Worm (Caenorhabditis elegans) whole organism, L3 larva: ENCODE data around the gene srw-39.

Experiments
- ZK546.5 ChIP-seq: sonication (generic microtip); optimal IDR thresholded peaks from 2 replicates; lab custom pipeline; 2017; ENCODE audit warnings: missing biosample characterization, missing genetic modification characterization
- ama-1 ChIP-seq: fragments of 150-350 bp; optimal IDR thresholded peaks from 2 replicates; lab custom pipeline; 2018
- ceh-28 ChIP-seq: fragments of 150-350 bp; optimal IDR thresholded peaks from 2 replicates; lab custom pipeline; 2014; ENCODE audit warnings: missing biosample characterization, missing genetic modification reagents, missing genetic modification characterization
- ceh-9 ChIP-seq: sonication (generic microtip); optimal IDR thresholded peaks from 2 replicates; lab custom pipeline; 2018; ENCODE audit warnings: missing biosample characterization, missing genetic modification characterization
- daf-12 ChIP-seq: fragments of 150-350 bp; optimal IDR thresholded peaks from 2 replicates; lab custom pipeline; 2014; ENCODE audit warnings: missing biosample characterization, missing genetic modification reagents, missing genetic modification characterization
- egl-27 ChIP-seq: sonication (generic microtip); optimal IDR thresholded peaks from 4 replicates; lab custom pipeline; 2017; ENCODE audit warnings: missing biosample characterization, missing genetic modification reagents, missing genetic modification characterization
- elt-1 ChIP-seq: fragments of 150-350 bp; optimal IDR thresholded peaks from 2 replicates; lab custom pipeline; 2014; ENCODE audit warnings: missing biosample characterization, missing genetic modification characterization
- elt-3 ChIP-seq, 3 experiments: fragments of 150-350 bp in 1 of 3; sonication (generic microtip) in 2 of 3; optimal IDR thresholded peaks; 2 replicates in 2 of 3; 4 replicates in 1 of 3; lab custom pipeline; 2014 to 2017; ENCODE audit warnings: missing biosample characterization in 3 of 3, missing genetic modification characterization in 3 of 3
- eor-1 ChIP-seq, 2 experiments: fragments of 150-350 bp; optimal IDR thresholded peaks; 2 replicates each; lab custom pipeline; 2014 to 2018; ENCODE audit warnings: missing biosample characterization in 2 of 2, missing genetic modification characterization in 2 of 2
- fkh-2 ChIP-seq: fragments of 150-350 bp; optimal IDR thresholded peaks from 2 replicates; lab custom pipeline; 2014; ENCODE audit warnings: missing biosample characterization, missing genetic modification reagents, missing genetic modification characterization
- hmg-11 ChIP-seq: sonication (generic microtip); optimal IDR thresholded peaks from 2 replicates; lab custom pipeline; 2016; ENCODE audit warnings: missing genetic modification characterization, missing compliant biosample characterization
- jun-1 ChIP-seq: fragments of 150-350 bp; optimal IDR thresholded peaks from 2 replicates; lab custom pipeline; 2014; ENCODE audit warnings: missing biosample characterization, missing genetic modification reagents, missing genetic modification characterization
- lin-15B ChIP-seq: fragments of 150-350 bp; optimal IDR thresholded peaks from 2 replicates; lab custom pipeline; 2014; ENCODE audit warnings: missing biosample characterization, missing genetic modification characterization
- lin-39 ChIP-seq: fragments of 150-350 bp; optimal IDR thresholded peaks from 2 replicates; lab custom pipeline; 2018; ENCODE audit warnings: missing biosample characterization, missing genetic modification reagents, missing genetic modification characterization
- lsy-12 ChIP-seq: sonication (generic microtip); optimal IDR thresholded peaks from 2 replicates; lab custom pipeline; 2016; ENCODE audit warnings: mild to moderate bottlenecking, missing genetic modification characterization, missing compliant biosample characterization
- nhr-11 ChIP-seq: fragments of 150-350 bp; optimal IDR thresholded peaks from 2 replicates; lab custom pipeline; 2014; ENCODE audit warnings: missing biosample characterization, missing genetic modification characterization
- nhr-12 ChIP-seq: fragments of 150-350 bp; optimal IDR thresholded peaks from 2 replicates; lab custom pipeline; 2014; ENCODE audit warnings: missing biosample characterization, missing genetic modification characterization
- nhr-23 ChIP-seq: fragments of 150-350 bp; optimal IDR thresholded peaks from 2 replicates; lab custom pipeline; 2014; ENCODE audit warnings: missing biosample characterization, missing genetic modification reagents, missing genetic modification characterization
- nhr-237 ChIP-seq: fragments of 150-350 bp; optimal IDR thresholded peaks from 2 replicates; lab custom pipeline; 2014; ENCODE audit warnings: missing biosample characterization, missing genetic modification characterization
- nhr-28 ChIP-seq: fragments of 150-350 bp; optimal IDR thresholded peaks from 2 replicates; lab custom pipeline; 2014; ENCODE audit warnings: missing biosample characterization, missing genetic modification characterization
- nhr-43 ChIP-seq: sonication (generic microtip); optimal IDR thresholded peaks from 2 replicates; lab custom pipeline; 2016; ENCODE audit warnings: mild to moderate bottlenecking, missing genetic modification characterization, missing compliant biosample characterization; ENCODE audit not compliant: poor library complexity, severe bottlenecking
- nhr-67 ChIP-seq: fragments of 150-350 bp; optimal IDR thresholded peaks from 2 replicates; lab custom pipeline; 2014; ENCODE audit warnings: missing biosample characterization, missing genetic modification characterization
- nhr-76 ChIP-seq: fragments of 150-350 bp; sonication (generic microtip); optimal IDR thresholded peaks from 5 replicates; lab custom pipeline; 2014; ENCODE audit warnings: missing biosample characterization, missing genetic modification characterization
- nhr-77 ChIP-seq: fragments of 150-350 bp; optimal IDR thresholded peaks from 2 replicates; lab custom pipeline; 2014; ENCODE audit warnings: missing biosample characterization, missing genetic modification characterization
- pha-4 ChIP-seq: fragments of 150-350 bp; optimal IDR thresholded peaks from 2 replicates; lab custom pipeline; 2014; ENCODE audit warnings: missing biosample characterization, missing genetic modification reagents, missing genetic modification characterization
- pqm-1 ChIP-seq: fragments of 150-350 bp; optimal IDR thresholded peaks from 2 replicates; lab custom pipeline; 2017; ENCODE audit warnings: missing biosample characterization, missing genetic modification characterization, inconsistent platforms
- sea-2 ChIP-seq: fragments of 150-350 bp; sonication (generic microtip); optimal IDR thresholded peaks from 4 replicates; lab custom pipeline; 2014; ENCODE audit warnings: missing biosample characterization, missing genetic modification reagents, missing genetic modification characterization
- skn-1 ChIP-seq: fragments of 150-350 bp; optimal IDR thresholded peaks from 2 replicates; lab custom pipeline; 2014; ENCODE audit warnings: missing biosample characterization, missing genetic modification characterization
- tbx-2 ChIP-seq: sonication (generic microtip); optimal IDR thresholded peaks from 2 replicates; lab custom pipeline; 2016; ENCODE audit warnings: mild to moderate bottlenecking, missing genetic modification characterization, missing compliant biosample characterization
- unc-39 ChIP-seq: sonication (generic microtip); optimal IDR thresholded peaks from 4 replicates; lab custom pipeline; 2017; ENCODE audit warnings: missing biosample characterization, missing genetic modification characterization
- unc-62 ChIP-seq: fragments of 150-350 bp; sonication (generic microtip); optimal IDR thresholded peaks from 4 replicates; lab custom pipeline; 2014; ENCODE audit warnings: missing biosample characterization, missing genetic modification reagents, missing genetic modification characterization
- zag-1 ChIP-seq: fragments of 150-350 bp; optimal IDR thresholded peaks from 2 replicates; lab custom pipeline; 2014; ENCODE audit warnings: missing biosample characterization, missing genetic modification characterization

Gene srw-39

DNA sequence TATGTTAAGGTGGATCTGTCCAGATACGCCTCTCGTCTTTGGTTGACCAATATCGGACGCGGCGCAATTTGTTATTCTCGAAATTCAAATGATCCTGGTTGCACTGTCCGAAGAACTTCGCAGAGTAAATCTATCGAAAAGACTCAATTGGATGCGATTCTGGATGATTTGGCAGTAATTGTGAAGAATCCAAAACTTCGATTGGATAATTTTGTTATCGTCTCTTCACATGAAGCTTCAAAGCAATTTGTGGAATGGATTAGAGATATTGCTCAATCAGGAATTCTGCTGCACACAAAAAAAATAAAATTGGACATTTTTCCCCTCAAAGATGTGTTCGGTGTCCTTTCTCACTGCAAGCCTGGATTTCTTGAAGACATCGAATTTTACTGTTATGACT is 27.8 kb upstream of the srw-39 start:
- TF ChIP-seq daf-12 (no peak), lsy-12 (tag; lab: Kevin White, UChicago) (no peak), nhr-67 (tag; lab: Kevin White, UChicago) (no peak), ceh-28 (tag; lab: Kevin White, UChicago) (no peak), hmg-11 (tag; lab: Kevin White, UChicago) (no peak), zag-1 (tag; lab: Kevin White, UChicago) (no peak), elt-1 (no peak), fkh-2 (tag; lab: Kevin White, UChicago) (no peak), sea-2 (no peak), ama-1 (lab: Kevin White, UChicago) (no peak), pqm-1 (tag; lab: Kevin White, UChicago) (no peak), nhr-77 (no peak)

DNA sequence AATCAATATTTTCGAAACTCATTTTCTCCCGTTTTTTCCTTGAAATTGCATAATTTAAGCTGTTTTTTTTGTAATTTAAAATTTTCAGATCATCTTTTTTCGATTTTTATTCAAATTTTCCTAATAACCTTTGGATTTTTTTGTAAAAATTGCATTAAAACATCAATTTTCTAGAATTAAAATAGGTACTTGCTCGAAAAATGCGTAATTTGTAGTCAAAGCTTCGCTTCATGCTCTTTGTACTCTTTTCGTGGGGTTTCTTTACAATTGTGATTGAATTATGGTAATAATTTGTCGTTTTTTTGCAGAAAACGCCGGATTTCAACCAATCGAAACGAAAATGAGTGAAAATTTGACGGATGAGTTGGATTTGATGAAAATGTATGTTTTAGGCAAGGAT is 27.1 kb upstream of the srw-39 start, which contains the start of gene fog-2:
Gene fog-2 (plus strand): TSS at position 301 of the 400 bp plus-strand sequence.
- no peak for TF ChIP-seq sea-2
- no peak for TF ChIP-seq nhr-237 (tag; lab: Kevin White, UChicago)
- no peak for TF ChIP-seq lin-15B (tag; lab: Kevin White, UChicago)
- TF ChIP-seq eor-1 (tag; optimal IDR thresholded peaks at IDR 0.05; lab: Kevin White, UChicago), result no peak
- TF ChIP-seq nhr-67 (tag; lab: Kevin White, UChicago), result no peak
- no peak for TF ChIP-seq jun-1 (tag; lab: Kevin White, UChicago)
- TF ChIP-seq lin-39 (tag; lab: Kevin White, UChicago), result no peak

DNA sequence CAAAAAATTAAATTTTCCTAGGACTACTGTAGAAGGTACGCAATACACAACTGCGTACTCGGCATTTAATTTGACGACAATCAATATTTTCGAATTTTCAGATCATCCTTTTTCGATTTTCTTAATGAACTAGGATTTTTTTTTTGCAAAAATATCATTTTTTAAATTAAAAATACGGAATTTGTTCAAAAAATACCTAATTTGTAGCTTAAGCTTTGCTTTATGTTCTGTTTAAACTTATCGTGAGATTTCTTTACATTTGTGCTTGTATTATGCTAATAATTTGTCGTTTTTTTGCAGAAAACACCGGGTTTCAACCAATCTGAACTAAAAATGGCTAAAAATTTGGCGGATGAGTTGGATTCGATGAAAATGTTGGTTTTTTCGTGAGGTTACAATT is 24.8 kb upstream of the srw-39 start, which contains the start of gene ftr-1:
Gene ftr-1 (plus strand): TSS at position 301 of the 400 bp plus-strand sequence.
- TF ChIP-seq jun-1 (tag; lab: Kevin White, UChicago) (no peak), nhr-23 (tag; lab: Kevin White, UChicago) (no peak), pha-4 (tag; lab: Kevin White, UChicago) (no peak), fkh-2 (tag; lab: Kevin White, UChicago) (no peak), unc-62 (GFP tag; lab: Kevin White, UChicago) (no peak), hmg-11 (tag; lab: Kevin White, UChicago) (no peak), eor-1 (tag; optimal IDR thresholded peaks at IDR 0.05; lab: Kevin White, UChicago) (no peak), lsy-12 (tag; lab: Kevin White, UChicago) (no peak), ceh-9 (no peak), nhr-67 (tag; lab: Kevin White, UChicago) (no peak), unc-39 (tag; lab: Kevin White, UChicago) (no peak), nhr-237 (tag; lab: Kevin White, UChicago) (no peak), nhr-77 (no peak), ZK546.5 (tag; lab: Kevin White, UChicago) (no peak), skn-1 (no peak), daf-12 (no peak), nhr-12 (tag; lab: Kevin White, UChicago) (no peak), tbx-2 (tag; lab: Kevin White, UChicago) (no peak), nhr-76 (tag; lab: Kevin White, UChicago) (no peak)
- TF ChIP-seq, all 47 proteins: peak for 0

DNA sequence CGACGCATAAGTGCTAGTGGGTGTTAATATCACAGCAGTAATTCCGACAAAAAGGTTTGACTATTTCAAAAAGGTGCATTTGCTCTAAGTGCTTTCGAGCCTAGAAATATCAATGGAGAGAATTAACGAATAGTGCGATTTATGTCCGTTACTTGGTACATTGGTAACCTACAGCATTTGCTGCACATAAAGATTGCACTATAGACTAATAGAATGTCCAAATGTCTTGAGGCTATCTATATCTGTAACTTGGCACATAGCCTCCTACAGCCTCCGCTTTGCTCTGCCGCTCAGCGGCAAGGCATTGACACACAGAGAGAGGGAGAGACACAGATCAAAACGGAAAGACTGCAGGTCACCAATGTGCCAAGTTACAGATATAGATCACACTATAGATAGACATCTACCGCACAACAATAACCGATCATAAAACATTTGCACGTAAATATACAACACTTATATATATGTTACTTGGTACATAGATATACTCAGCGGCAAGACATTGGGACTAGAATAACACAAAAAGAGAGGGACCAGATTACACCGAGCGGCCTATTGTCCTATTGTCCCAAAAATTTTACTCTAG is 23.7 kb upstream of the srw-39 start, which contains the start of the genes srh-217 and Y113G7B.28:
Gene srh-217 (minus strand): TSS at position 101 of the 586 bp plus-strand sequence.
Gene Y113G7B.28 (plus strand): TSS at position 536 of the 586 bp plus-strand sequence.
- TF ChIP-seq egl-27 (tag; lab: Kevin White, UChicago) (no peak), elt-1 (no peak), nhr-28 (no peak), nhr-76 (tag; lab: Kevin White, UChicago) (no peak), nhr-43 (tag; lab: Kevin White, UChicago) (no peak), jun-1 (tag; lab: Kevin White, UChicago) (no peak), nhr-11 (tag; lab: Kevin White, UChicago) (peak; percentile 21)

DNA sequence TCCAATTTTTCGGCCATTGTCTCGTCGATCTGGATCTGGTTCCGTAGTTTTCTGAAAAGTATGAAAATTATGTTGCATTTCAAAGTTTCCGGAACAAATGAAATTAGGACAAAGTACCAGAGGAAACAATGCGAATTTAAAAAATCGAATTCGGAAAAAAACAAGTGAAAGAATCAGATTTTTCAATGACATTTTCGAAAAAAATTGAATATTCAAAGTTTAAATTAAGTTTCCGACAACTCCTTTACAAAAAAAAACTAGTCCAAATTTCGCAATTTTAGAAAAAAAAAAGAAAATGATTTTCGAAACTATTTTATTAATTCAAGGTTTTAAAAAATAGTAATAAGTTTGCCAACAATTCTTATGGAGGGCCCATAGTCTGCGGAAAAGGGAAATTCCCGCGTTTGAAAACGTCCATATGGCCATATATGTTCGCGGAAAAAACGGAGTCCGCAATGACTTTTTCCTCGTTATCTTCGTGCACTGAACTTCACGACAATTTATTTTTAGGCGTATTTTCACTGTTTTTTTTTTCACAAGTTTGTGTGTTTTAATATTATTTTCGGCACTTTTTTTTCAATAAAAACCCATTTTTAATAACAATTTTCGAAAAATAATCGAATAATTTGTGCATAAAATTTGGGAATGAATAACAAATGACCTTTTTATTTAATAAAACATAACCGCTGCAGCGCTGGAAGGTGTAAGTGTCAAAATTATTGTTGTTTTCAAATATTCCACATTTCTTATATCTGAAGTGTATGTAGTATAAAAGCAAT is 20.4 kb upstream of the srw-39 start, which contains the start of the genes fbxa-115 and Y113G7B.27:
Gene fbxa-115 (minus strand): TSS at position 51 of the 779 bp plus-strand sequence.
Gene Y113G7B.27 (plus strand): TSS at position 729 of the 779 bp plus-strand sequence.
- TF ChIP-seq elt-3 (tag; optimal IDR thresholded peaks at IDR 0.05; lab: Kevin White, UChicago) (no peak), pqm-1 (tag; lab: Kevin White, UChicago) (no peak), nhr-237 (tag; lab: Kevin White, UChicago) (no peak), lin-15B (tag; lab: Kevin White, UChicago) (no peak), skn-1 (peak; percentile 72)
